Worm (Caenorhabditis elegans): ENCODE results near the gene mam-4.
A peak's percentile ranks its signal among the peaks of the same experiment; 100 is the strongest.

The mam-4 gene

ce11 chrV:11239187-11239725, 8.7 kb upstream of the mam-4 start, which contains the start of the genes dvc-1 and ima-1:
TSS of gene dvc-1 (minus strand) at chrV:11239331.
TSS of gene ima-1 (plus strand) at chrV:11239675.
- TF ChIP-seq nhr-41 (GFP tag; IDR thresholded peaks at IDR 0.05) (no peak), daf-19 (GFP tag; conservative IDR thresholded peaks at IDR 0.05) (no peak), R02D3.7 (tag; optimal IDR thresholded peaks at IDR 0.05) (peak; percentile 96), madf-9 (GFP tag; conservative IDR thresholded peaks at IDR 0.05) (no peak), unc-130 (GFP tag; optimal IDR thresholded peaks at IDR 0.05) (peak; percentile 96), nhr-48 (tag; optimal IDR thresholded peaks at IDR 0.05) (no peak), sdz-12 (GFP tag; optimal IDR thresholded peaks at IDR 0.05) (no peak), egl-27 (tag; optimal IDR thresholded peaks at IDR 0.05) (no peak), lin-29 (GFP tag; IDR thresholded peaks at IDR 0.05) (no peak), nhr-102 (tag; optimal IDR thresholded peaks at IDR 0.05) (no peak), spr-1 (tag; optimal IDR thresholded peaks at IDR 0.05) (no peak), Y5F2A.4 (GFP tag; optimal IDR thresholded peaks at IDR 0.05) (no peak), aly-2 (tag; optimal IDR thresholded peaks at IDR 0.05) (no peak), mxl-2 (GFP tag; conservative IDR thresholded peaks at IDR 0.05) (no peak), dpl-1 (GFP tag; optimal IDR thresholded peaks at IDR 0.05) (peak; percentile 57), F10B5.3 (tag; optimal IDR thresholded peaks at IDR 0.05) (no peak), hif-1 (tag; optimal IDR thresholded peaks at IDR 0.05) (no peak), lir-3 (tag; optimal IDR thresholded peaks at IDR 0.05) (no peak), cey-2 (tag; optimal IDR thresholded peaks at IDR 0.05; ENCODE audit: borderline replicate concordance, insufficient read depth) (no peak), nhr-6 (tag; optimal IDR thresholded peaks at IDR 0.05) (peak; percentile 50), ceh-82 (tag; optimal IDR thresholded peaks at IDR 0.05) (no peak), F49E8.2 (tag; optimal IDR thresholded peaks at IDR 0.05; ENCODE audit: borderline replicate concordance) (peak; percentile 31), lin-1 (GFP tag; IDR thresholded peaks at IDR 0.05) (no peak), tag-97 (GFP tag; IDR thresholded peaks at IDR 0.05) (no peak), ces-1 (GFP tag; optimal IDR thresholded peaks at IDR 0.05) (no peak), Y48G9A.11 (GFP tag; IDR thresholded peaks at IDR 0.05) (0 out of 2 replicates have a peak, but pooled peaks have one; percentile 27), egl-43 (GFP tag; IDR thresholded peaks at IDR 0.05) (peak; percentile 65), dve-1 (tag; optimal IDR thresholded peaks at IDR 0.05; ENCODE audit: insufficient read depth) (peak; percentile 43), nhr-76 (tag; optimal IDR thresholded peaks at IDR 0.05) (no peak), nhr-42 (GFP tag; IDR thresholded peaks at IDR 0.05) (no peak), skn-1 (tag; optimal IDR thresholded peaks at IDR 0.05) (no peak), unc-39 (tag; optimal IDR thresholded peaks at IDR 0.05) (no peak), snpc-1.2 (GFP tag; IDR thresholded peaks at IDR 0.05) (no peak), tra-1 (GFP tag; IDR thresholded peaks at IDR 0.05) (no peak), daf-16 (GFP tag; optimal IDR thresholded peaks at IDR 0.05) (no peak), daf-16 (tag; optimal IDR thresholded peaks at IDR 0.05) (no peak), vab-7 (GFP tag; IDR thresholded peaks at IDR 0.05) (peak; percentile 45), T20F7.1 (GFP tag; optimal IDR thresholded peaks at IDR 0.05) (no peak), ctbp-1 (GFP tag; IDR thresholded peaks at IDR 0.05) (0 out of 2 replicates have a peak, but pooled peaks have one; percentile 8), Y75B8A.6 (GFP tag; IDR thresholded peaks at IDR 0.05) (no peak), nhr-77 (tag; optimal IDR thresholded peaks at IDR 0.05) (peak; percentile 58), pqm-1 (tag; optimal IDR thresholded peaks at IDR 0.05) (no peak), nhr-111 (GFP tag; optimal IDR thresholded peaks at IDR 0.05) (no peak), Y105C5A.15 (GFP tag; IDR thresholded peaks at IDR 0.05) (no peak), lsy-2 (tag; optimal IDR thresholded peaks at IDR 0.05) (no peak), mes-2 (tag; optimal IDR thresholded peaks at IDR 0.05; ENCODE audit: poor library complexity, severe bottlenecking) (peak; percentile 91), spr-3 (GFP tag; optimal IDR thresholded peaks at IDR 0.05) (no peak), lim-7 (GFP tag; IDR thresholded peaks at IDR 0.05) (no peak), jun-1 (tag; optimal IDR thresholded peaks at IDR 0.05) (no peak), ztf-11 (tag; optimal IDR thresholded peaks at IDR 0.05) (no peak), saeg-2 (GFP tag; IDR thresholded peaks at IDR 0.05) (no peak)
